Fruit fly (Drosophila melanogaster): Measurements from ENCODE around the gene CG11294.

CG11294 gene

dm6 chrX:8660354-8660753 is 33.1 kb downstream of the CG11294 start:
- TF ChIP-seq woc (GFP tag; optimal IDR thresholded peaks at IDR 0.05) (peak; percentile 15), Vsx2 (GFP tag; optimal IDR thresholded peaks at IDR 0.05; ENCODE audit: partially characterized antibody) (no peak)

- TF ChIP-seq CrebA (GFP tag; optimal IDR thresholded peaks at IDR 0.05; ENCODE audit: borderline replicate concordance) (no peak), Dif (GFP tag; optimal IDR thresholded peaks at IDR 0.05; ENCODE audit: partially characterized antibody) (no peak), N (GFP tag; optimal IDR thresholded peaks at IDR 0.05) (no peak), Dfd (GFP tag; optimal IDR thresholded peaks at IDR 0.05) (peak; percentile 86), sv (GFP tag; optimal IDR thresholded peaks at IDR 0.05) (no peak)
These were observed 35.4 kb downstream of the CG11294 start for dm6 chrX:8658047-8658446.

dm6 chrX:8656550-8657431 is 36.6 kb downstream of the CG11294 start:
- TF ChIP-seq Sp1 (GFP tag; optimal IDR thresholded peaks at IDR 0.05) (peak; percentile 65), N (GFP tag; optimal IDR thresholded peaks at IDR 0.05) (no peak), CG32264 (GFP tag; optimal IDR thresholded peaks at IDR 0.05) (no peak), woc (GFP tag; optimal IDR thresholded peaks at IDR 0.05) (peak; percentile 16), pan (optimal IDR thresholded peaks at IDR 0.05) (no peak), dl (GFP tag; optimal IDR thresholded peaks at IDR 0.05; ENCODE audit: insufficient read depth in 1 of 2, partially characterized antibody in 2 of 2) (no peak), Hnf4 (GFP tag; optimal IDR thresholded peaks at IDR 0.05) (peak; percentile 25), GATAd (GFP tag; optimal IDR thresholded peaks at IDR 0.05) (no peak), jim (GFP tag; optimal IDR thresholded peaks at IDR 0.05) (no peak), dsf (GFP tag; optimal IDR thresholded peaks at IDR 0.05; ENCODE audit: borderline replicate concordance) (no peak), br (GFP tag; optimal IDR thresholded peaks at IDR 0.05) (peak; percentile 52), Rel (GFP tag; optimal IDR thresholded peaks at IDR 0.05) (no peak), Rel (tag; optimal IDR thresholded peaks at IDR 0.05) (peak; percentile 3), lola (GFP tag; optimal IDR thresholded peaks at IDR 0.05) (no peak), Vsx2 (GFP tag; optimal IDR thresholded peaks at IDR 0.05; ENCODE audit: partially characterized antibody) (no peak), tai (GFP tag; optimal IDR thresholded peaks at IDR 0.05) (no peak), sage (GFP tag; optimal IDR thresholded peaks at IDR 0.05) (peak; percentile 24), brk (GFP tag; optimal IDR thresholded peaks at IDR 0.05) (no peak), Dfd (GFP tag; optimal IDR thresholded peaks at IDR 0.05) (no peak), Hr83 (GFP tag; optimal IDR thresholded peaks at IDR 0.05; ENCODE audit: poor library complexity, severe bottlenecking) (no peak), fru (GFP tag; optimal IDR thresholded peaks at IDR 0.05) (peak; percentile 50), usp (GFP tag; optimal IDR thresholded peaks at IDR 0.05) (no peak), rgr (GFP tag; optimal IDR thresholded peaks at IDR 0.05) (peak; percentile 46), Jra (GFP tag; optimal IDR thresholded peaks at IDR 0.05) (no peak), Myc (optimal IDR thresholded peaks at IDR 0.05) (no peak), h (GFP tag; optimal IDR thresholded peaks at IDR 0.05) (peak; percentile 59), foxo (GFP tag; optimal IDR thresholded peaks at IDR 0.05) (peak in 1 of 2 experiments; percentile 58), HLH106 (tag; optimal IDR thresholded peaks at IDR 0.05) (peak; percentile 72), Mio (GFP tag; optimal IDR thresholded peaks at IDR 0.05) (no peak), Hr78 (GFP tag; optimal IDR thresholded peaks at IDR 0.05) (no peak), sv (GFP tag; optimal IDR thresholded peaks at IDR 0.05) (peak; percentile 53), Dif (GFP tag; optimal IDR thresholded peaks at IDR 0.05; ENCODE audit: partially characterized antibody) (peak; percentile 3), OdsH (GFP tag; optimal IDR thresholded peaks at IDR 0.05) (peak; percentile 18), CG9705 (GFP tag; optimal IDR thresholded peaks at IDR 0.05) (peak; percentile 38), ey (GFP tag; optimal IDR thresholded peaks at IDR 0.05) (peak; percentile 67), psq (GFP tag; optimal IDR thresholded peaks at IDR 0.05) (peak; percentile 37), Abd-B (GFP tag; optimal IDR thresholded peaks at IDR 0.05) (no peak), dmrt93B (GFP tag; optimal IDR thresholded peaks at IDR 0.05) (peak; percentile 47), CrebA (GFP tag; optimal IDR thresholded peaks at IDR 0.05; ENCODE audit: borderline replicate concordance) (no peak)
